Fruit fly (Drosophila melanogaster) Kc167 (cell line): ENCODE data around the gene CG17027.

ENCODE experiments used
- Myc ChIP-seq: fragments of >200 bp; optimal IDR thresholded peaks from 2 replicates; lab custom pipeline; 2017; ENCODE audit warnings: missing external identifiers
- Sin3A ChIP-seq: fragments of >200 bp; optimal IDR thresholded peaks from 2 replicates; lab custom pipeline; 2018; ENCODE audit warnings: missing external identifiers
- h ChIP-seq: fragments of >200 bp; optimal IDR thresholded peaks from 3 replicates; lab custom pipeline; 2018; ENCODE audit warnings: missing external identifiers
- insv ChIP-seq: fragments of >200 bp; optimal IDR thresholded peaks from 3 replicates; lab custom pipeline; 2018; ENCODE audit warnings: missing external identifiers
- psq ChIP-seq: fragments of >200 bp; optimal IDR thresholded peaks from 2 replicates; lab custom pipeline; 2017; ENCODE audit warnings: missing external identifiers
- ttk ChIP-seq: sonication (Bioruptor generic); optimal IDR thresholded peaks from 2 replicates; lab custom pipeline; 2017; ENCODE audit warnings: missing external identifiers

The CG17027 gene

dm6 chr3L:15979912-15980311 is at the start of gene CG17027:
Gene CG17027, plus strand, starts transcription at chr3L:15980100.
- TF ChIP-seq psq (lab: Kevin White, UChicago) (no peak), ttk (lab: Kevin White, UChicago) (no peak), Myc (lab: Kevin White, UChicago) (no peak), insv (no peak), h (lab: Kevin White, UChicago) (no peak), Sin3A (lab: Kevin White, UChicago) (no peak)

dm6 chr3L:15940823-15941222 is 39.1 kb upstream of the CG17027 start:
- no peak for TF ChIP-seq insv
- no peak for TF ChIP-seq h (lab: Kevin White, UChicago)
- TF ChIP-seq psq (lab: Kevin White, UChicago), result no peak
- TF ChIP-seq ttk (lab: Kevin White, UChicago), result no peak
- no peak for TF ChIP-seq Myc (lab: Kevin White, UChicago)
- no peak for TF ChIP-seq Sin3A (lab: Kevin White, UChicago)

dm6 chr3L:15952287-15952686 is 27.6 kb upstream of the CG17027 start:
- TF ChIP-seq Myc (lab: Kevin White, UChicago) (no peak), ttk (lab: Kevin White, UChicago) (no peak), insv (no peak), h (lab: Kevin White, UChicago) (no peak), Sin3A (lab: Kevin White, UChicago) (no peak), psq (lab: Kevin White, UChicago) (no peak)

dm6 chr3L:15952909-15953308 is 27.0 kb upstream of the CG17027 start:
- no peak for TF ChIP-seq Sin3A (lab: Kevin White, UChicago)
- no peak for TF ChIP-seq h (lab: Kevin White, UChicago)
- no peak for TF ChIP-seq psq (lab: Kevin White, UChicago)

- TF ChIP-seq psq (lab: Kevin White, UChicago) (no peak), h (lab: Kevin White, UChicago) (no peak), insv (no peak), Sin3A (lab: Kevin White, UChicago) (no peak), Myc (lab: Kevin White, UChicago) (no peak), ttk (lab: Kevin White, UChicago) (no peak)
These were observed 26.0 kb upstream of the CG17027 start for dm6 chr3L:15953892-15954291.

- TF ChIP-seq h (lab: Kevin White, UChicago) (no peak), insv (no peak), psq (lab: Kevin White, UChicago) (no peak), Sin3A (lab: Kevin White, UChicago) (no peak), Myc (lab: Kevin White, UChicago) (no peak), ttk (lab: Kevin White, UChicago) (no peak)
These were observed 25.0 kb upstream of the CG17027 start, which contains the start of the genes Pka-C3 and GXIVsPLA2 for dm6 chr3L:15954784-15955427. Gene Pka-C3, minus strand, starts transcription at chr3L:15954797. Gene GXIVsPLA2, plus strand, starts transcription at chr3L:15955096.

- TF ChIP-seq Sin3A (lab: Kevin White, UChicago) (no peak), ttk (lab: Kevin White, UChicago) (no peak), h (lab: Kevin White, UChicago) (no peak), psq (lab: Kevin White, UChicago) (no peak), Myc (lab: Kevin White, UChicago) (no peak), insv (no peak)
These were observed 23.4 kb upstream of the CG17027 start, which contains the start of gene elgi for dm6 chr3L:15956448-15957010. Gene elgi, plus strand, starts transcription at chr3L:15956550.

- no peak for TF ChIP-seq psq (lab: Kevin White, UChicago)
- no peak for TF ChIP-seq insv
- no peak for TF ChIP-seq h (lab: Kevin White, UChicago)
- TF ChIP-seq ttk (lab: Kevin White, UChicago), result no peak
- no peak for TF ChIP-seq Myc (lab: Kevin White, UChicago)
- TF ChIP-seq Sin3A (lab: Kevin White, UChicago), result no peak
These were observed 21.1 kb upstream of the CG17027 start, which contains the start of gene CG17032 for dm6 chr3L:15958612-15959315. Gene CG17032, plus strand, starts transcription at chr3L:15958843.

dm6 chr3L:15967588-15968500 is 12.1 kb upstream of the CG17027 start, which contains the start of the genes Brr2 and CG10516:
Gene Brr2, minus strand, starts transcription at chr3L:15967872.
Gene CG10516, plus strand, starts transcription at chr3L:15968204.
- no peak for TF ChIP-seq ttk (lab: Kevin White, UChicago)
- no peak for TF ChIP-seq Sin3A (lab: Kevin White, UChicago)
- no peak for TF ChIP-seq h (lab: Kevin White, UChicago)
- no peak for TF ChIP-seq insv
- TF ChIP-seq psq (lab: Kevin White, UChicago), result no peak
- TF ChIP-seq Myc (lab: Kevin White, UChicago), result no peak

dm6 chr3L:15968686-15969085 is 11.2 kb upstream of the CG17027 start:
- TF ChIP-seq ttk (lab: Kevin White, UChicago), result no peak
- no peak for TF ChIP-seq h (lab: Kevin White, UChicago)
- no peak for TF ChIP-seq Myc (lab: Kevin White, UChicago)
- no peak for TF ChIP-seq Sin3A (lab: Kevin White, UChicago)
- TF ChIP-seq psq (lab: Kevin White, UChicago), result no peak
- TF ChIP-seq insv, result no peak
